Fruit fly (Drosophila melanogaster) whole organism, embryonic: ENCODE data around the gene topi.

Experiments
- Antp ChIP-seq: fragments of 200-800 bp; sonication (Bioruptor generic); optimal IDR thresholded peaks from 3 replicates; lab custom pipeline; 2016; ENCODE audit warnings: missing biosample characterization, missing genetic modification characterization
- Asciz ChIP-seq: fragments of 200-800 bp; sonication (Bioruptor generic); optimal IDR thresholded peaks from 2 replicates; lab custom pipeline; 2017; ENCODE audit warnings: missing biosample characterization, mild to moderate bottlenecking, missing genetic modification characterization, missing genetic modification reagents
- B-H1 ChIP-seq: fragments of 200-800 bp; sonication (Bioruptor generic); IDR thresholded peaks from 3 replicates; pipeline ENCODE4 v1.3.6; 2022; ENCODE audit warnings: missing biosample characterization, missing genetic modification characterization
- CG11723 ChIP-seq: fragments of 200-800 bp; sonication (Bioruptor generic); optimal IDR thresholded peaks from 2 replicates; lab custom pipeline; 2017; ENCODE audit warnings: missing biosample characterization, mild to moderate bottlenecking, missing genetic modification characterization
- CG12236 ChIP-seq: fragments of 200-800 bp; sonication (Bioruptor generic); optimal IDR thresholded peaks from 2 replicates; lab custom pipeline; 2016; ENCODE audit warnings: missing biosample characterization, missing genetic modification characterization
- CG12391 ChIP-seq: fragments of 200-800 bp; sonication (Bioruptor generic); optimal IDR thresholded peaks from 3 replicates; lab custom pipeline; 2018; ENCODE audit warnings: missing biosample characterization, mild to moderate bottlenecking, missing genetic modification characterization, moderate library complexity
- CG12744 ChIP-seq: fragments of 200-800 bp; sonication (Bioruptor generic); optimal IDR thresholded peaks from 2 replicates; lab custom pipeline; 2016; ENCODE audit warnings: missing biosample characterization, missing genetic modification characterization
- CG14860 ChIP-seq: fragments of 200-800 bp; sonication (Bioruptor generic); IDR thresholded peaks from 3 replicates; pipeline ENCODE4 v1.3.6; 2022; ENCODE audit warnings: missing biosample characterization, missing genetic modification characterization; ENCODE audit not compliant: partially characterized antibody
- CG1529 ChIP-seq: fragments of 200-800 bp; sonication (Bioruptor generic); optimal IDR thresholded peaks from 3 replicates; lab custom pipeline; 2018; ENCODE audit warnings: missing biosample characterization, missing genetic modification characterization
- CG16813 ChIP-seq: fragments of 200-800 bp; sonication (Bioruptor generic); IDR thresholded peaks from 3 replicates; pipeline ENCODE4 v1.3.6; 2022; ENCODE audit warnings: missing biosample characterization, missing genetic modification characterization; ENCODE audit not compliant: partially characterized antibody
- CG16815 ChIP-seq: fragments of 200-800 bp; sonication (Bioruptor generic); optimal IDR thresholded peaks from 3 replicates; lab custom pipeline; 2017; ENCODE audit warnings: missing biosample characterization, mild to moderate bottlenecking, missing genetic modification characterization
- CG17385 ChIP-seq: fragments of 200-800 bp; sonication (Bioruptor generic); optimal IDR thresholded peaks from 3 replicates; lab custom pipeline; 2018; ENCODE audit warnings: missing biosample characterization, mild to moderate bottlenecking, missing genetic modification characterization
- CG1832 ChIP-seq: fragments of 200-800 bp; sonication (Bioruptor generic); optimal IDR thresholded peaks from 2 replicates; lab custom pipeline; 2017; ENCODE audit warnings: missing biosample characterization, mild to moderate bottlenecking, missing genetic modification characterization, inconsistent platforms
- CG18476 ChIP-seq: fragments of 200-800 bp; sonication (Bioruptor generic); optimal IDR thresholded peaks from 2 replicates; lab custom pipeline; 2016; ENCODE audit warnings: missing biosample characterization, mild to moderate bottlenecking, missing genetic modification characterization
- CG2129 ChIP-seq: fragments of 200-800 bp; sonication (Bioruptor generic); IDR thresholded peaks from 2 replicates; pipeline ENCODE4 v1.3.6; 2022; ENCODE audit warnings: missing biosample characterization, missing genetic modification characterization; ENCODE audit not compliant: partially characterized antibody
- CG42726 ChIP-seq: fragments of 200-800 bp; sonication (Bioruptor generic); IDR thresholded peaks from 2 replicates; pipeline ENCODE4 v1.3.6; 2022; ENCODE audit warnings: missing biosample characterization, missing genetic modification characterization; ENCODE audit not compliant: partially characterized antibody
- CG4328 ChIP-seq: fragments of 200-800 bp; sonication (Bioruptor generic); optimal IDR thresholded peaks from 3 replicates; lab custom pipeline; 2017; ENCODE audit warnings: missing biosample characterization, missing genetic modification reagents, missing genetic modification characterization
- CG6254 ChIP-seq: fragments of 200-800 bp; sonication (Bioruptor generic); optimal IDR thresholded peaks from 3 replicates; lab custom pipeline; 2017; ENCODE audit warnings: mild to moderate bottlenecking, missing biosample characterization, missing genetic modification reagents, missing genetic modification characterization
- CG6765 ChIP-seq: fragments of 200-800 bp; sonication (Bioruptor generic); optimal IDR thresholded peaks from 3 replicates; lab custom pipeline; 2017; ENCODE audit warnings: missing biosample characterization, mild to moderate bottlenecking, missing genetic modification characterization
- CG8089 ChIP-seq: fragments of 200-800 bp; sonication (Bioruptor generic); optimal IDR thresholded peaks from 3 replicates; lab custom pipeline; 2016; ENCODE audit warnings: missing biosample characterization, missing genetic modification characterization
- CG9215 ChIP-seq: fragments of 200-800 bp; sonication (Bioruptor generic); IDR thresholded peaks from 2 replicates; pipeline ENCODE4 v1.3.6; 2022; ENCODE audit warnings: missing biosample characterization, missing genetic modification characterization
- CG9817 ChIP-seq: fragments of 200-800 bp; sonication (Bioruptor generic); optimal IDR thresholded peaks from 2 replicates; lab custom pipeline; 2018; ENCODE audit warnings: missing biosample characterization, mild to moderate bottlenecking, missing genetic modification characterization, moderate library complexity
- CG9932 ChIP-seq: fragments of 200-800 bp; sonication (Bioruptor generic); IDR thresholded peaks from 2 replicates; pipeline ENCODE4 v1.3.6; 2022; ENCODE audit warnings: missing biosample characterization, missing genetic modification characterization
- Chrac-16 ChIP-seq: fragments of 200-800 bp; sonication (Bioruptor generic); optimal IDR thresholded peaks from 3 replicates; lab custom pipeline; 2016; ENCODE audit warnings: missing biosample characterization, missing genetic modification characterization
- CoRest ChIP-seq: fragments of 200-800 bp; sonication (Bioruptor generic); optimal IDR thresholded peaks from 3 replicates; lab custom pipeline; 2018; ENCODE audit warnings: missing biosample characterization, mild to moderate bottlenecking, missing genetic modification characterization, moderate library complexity
- Dp ChIP-seq: fragments of 200-800 bp; sonication (Bioruptor generic); optimal IDR thresholded peaks from 2 replicates; lab custom pipeline; 2018; ENCODE audit warnings: missing biosample characterization, mild to moderate bottlenecking, missing genetic modification characterization, moderate library complexity
- Elba2 ChIP-seq: fragments of 200-800 bp; sonication (Bioruptor generic); optimal IDR thresholded peaks from 3 replicates; lab custom pipeline; 2016; ENCODE audit warnings: missing biosample characterization, missing genetic modification characterization
- Gsc ChIP-seq: fragments of 200-800 bp; sonication (Bioruptor generic); IDR thresholded peaks from 2 replicates; pipeline ENCODE4 v1.3.6; 2022; ENCODE audit warnings: missing biosample characterization, missing genetic modification characterization
- HmgD ChIP-seq: fragments of 200-800 bp; sonication (Bioruptor generic); optimal IDR thresholded peaks from 3 replicates; lab custom pipeline; 2016; ENCODE audit warnings: missing biosample characterization, missing genetic modification characterization
- Hmx ChIP-seq: fragments of 200-800 bp; sonication (Bioruptor generic); optimal IDR thresholded peaks from 2 replicates; lab custom pipeline; 2016; ENCODE audit warnings: missing biosample characterization, missing genetic modification characterization
- Jarid2 ChIP-seq: fragments of 200-800 bp; sonication (Bioruptor generic); optimal IDR thresholded peaks from 3 replicates; lab custom pipeline; 2017; ENCODE audit warnings: mild to moderate bottlenecking, missing biosample characterization, missing genetic modification reagents, missing genetic modification characterization
- NC2α ChIP-seq: fragments of 200-800 bp; sonication (Bioruptor generic); optimal IDR thresholded peaks from 2 replicates; lab custom pipeline; 2016; ENCODE audit warnings: missing biosample characterization, missing genetic modification characterization
- Nf-YA ChIP-seq: fragments of 200-800 bp; sonication (Bioruptor generic); IDR thresholded peaks from 2 replicates; pipeline ENCODE4 v1.3.6; 2022; ENCODE audit warnings: missing biosample characterization, missing genetic modification characterization
- NfI ChIP-seq: fragments of 200-800 bp; sonication (Bioruptor generic); optimal IDR thresholded peaks from 3 replicates; lab custom pipeline; 2018; ENCODE audit warnings: missing biosample characterization, mild to moderate bottlenecking, missing genetic modification characterization, moderate library complexity
- Spps ChIP-seq: fragments of 200-800 bp; sonication (Bioruptor generic); optimal IDR thresholded peaks from 2 replicates; lab custom pipeline; 2018; ENCODE audit warnings: missing biosample characterization, mild to moderate bottlenecking, missing genetic modification characterization
- Usf ChIP-seq: fragments of 200-800 bp; sonication (Bioruptor generic); optimal IDR thresholded peaks from 2 replicates; lab custom pipeline; 2017; ENCODE audit warnings: missing genotype, missing biosample characterization, missing genetic modification characterization
- Vsx1 ChIP-seq: fragments of 200-800 bp; sonication (Bioruptor generic); optimal IDR thresholded peaks from 2 replicates; lab custom pipeline; 2017; ENCODE audit warnings: missing biosample characterization, mild to moderate bottlenecking, missing genetic modification characterization, missing genetic modification reagents
- az2 ChIP-seq: fragments of 200-800 bp; sonication (Bioruptor generic); optimal IDR thresholded peaks from 3 replicates; lab custom pipeline; 2016; ENCODE audit warnings: missing biosample characterization, missing genetic modification characterization
- bcd ChIP-seq: fragments of 200-800 bp; sonication (Bioruptor generic); optimal IDR thresholded peaks from 2 replicates; lab custom pipeline; 2017; ENCODE audit warnings: missing biosample characterization, mild to moderate bottlenecking, missing genetic modification characterization
- lmd ChIP-seq: fragments of 200-800 bp; sonication (Bioruptor generic); IDR thresholded peaks from 2 replicates; pipeline ENCODE4 v1.3.6; 2022; ENCODE audit warnings: missing biosample characterization, missing genetic modification characterization
- pum ChIP-seq: fragments of 200-800 bp; sonication (Bioruptor generic); optimal IDR thresholded peaks from 2 replicates; lab custom pipeline; 2016; ENCODE audit warnings: missing biosample characterization, missing genetic modification characterization
- sr ChIP-seq: fragments of 200-800 bp; sonication (Bioruptor generic); IDR thresholded peaks from 3 replicates; pipeline ENCODE4 v1.3.6; 2022; ENCODE audit warnings: missing biosample characterization, missing genetic modification characterization
- stc ChIP-seq: fragments of 200-800 bp; sonication (Bioruptor generic); IDR thresholded peaks from 2 replicates; pipeline ENCODE4 v1.3.6; 2022; ENCODE audit warnings: missing biosample characterization, missing genetic modification characterization
- ttk ChIP-seq: fragments of 200-800 bp; sonication (Bioruptor generic); IDR thresholded peaks from 2 replicates; pipeline ENCODE4 v2.1.2; 2022; ENCODE audit warnings: missing biosample characterization, missing genetic modification characterization
- tup ChIP-seq: fragments of 200-800 bp; sonication (Bioruptor generic); optimal IDR thresholded peaks from 2 replicates; lab custom pipeline; 2016; ENCODE audit warnings: missing biosample characterization, mild to moderate bottlenecking, missing genetic modification characterization, moderate library complexity
- twi ChIP-seq: fragments of 200-800 bp; optimal IDR thresholded peaks from 2 replicates; lab custom pipeline; 2019; ENCODE audit warnings: missing biosample characterization, mild to moderate bottlenecking, missing genetic modification characterization, moderate library complexity
- unpg ChIP-seq: fragments of 200-800 bp; sonication (Bioruptor generic); optimal IDR thresholded peaks from 3 replicates; lab custom pipeline; 2018; ENCODE audit warnings: missing biosample characterization, mild to moderate bottlenecking, missing genetic modification characterization, moderate library complexity

Gene topi

DNA sequence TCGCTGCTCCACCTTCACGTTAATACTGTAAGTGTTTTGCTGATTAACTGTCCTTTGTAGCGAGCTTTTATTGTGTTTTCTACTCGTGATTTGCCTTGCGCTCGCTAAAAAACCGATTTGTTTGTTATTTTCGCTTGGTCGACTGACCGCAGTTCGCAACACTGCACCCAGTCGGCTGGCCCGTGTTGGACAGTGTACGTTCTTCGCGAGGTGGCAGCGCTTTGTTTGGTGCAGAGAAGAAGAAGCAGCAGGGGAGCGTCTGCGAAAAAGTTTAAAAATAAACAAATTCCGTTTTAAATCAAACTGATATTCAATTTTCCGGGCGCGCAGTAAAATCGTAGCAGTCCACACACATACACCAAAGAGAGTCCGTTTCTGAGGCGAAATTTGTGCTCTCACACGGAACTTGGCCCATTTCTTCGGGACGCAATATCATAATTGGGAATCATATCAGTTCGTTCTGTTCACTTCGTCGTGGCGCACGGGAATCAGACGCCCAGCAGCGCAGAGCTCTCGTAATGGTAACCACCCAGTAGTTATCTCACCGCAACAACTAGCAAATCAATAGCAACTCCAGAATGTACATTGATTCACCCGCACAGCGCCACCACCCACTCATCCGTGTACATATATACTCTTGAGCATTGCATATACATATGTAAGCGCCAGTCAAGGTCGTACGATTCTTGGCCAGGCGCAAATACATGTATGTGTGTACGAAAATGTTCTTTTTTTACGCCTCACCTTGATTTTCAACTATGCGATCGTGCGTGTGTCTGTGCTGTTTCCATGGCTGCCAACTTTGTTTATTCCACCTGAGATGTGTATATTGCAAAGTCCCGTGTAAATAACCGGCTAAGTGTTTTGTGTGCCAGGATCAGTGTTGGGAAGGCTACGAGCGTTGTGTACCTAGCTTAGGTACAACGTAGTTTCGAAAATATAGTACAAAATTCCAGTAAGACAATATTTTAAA lies 7.0 kb upstream of the topi start, which contains the start of gene Naa80 (continued):
- TF ChIP-seq twi (tag; lab: Kevin White, UChicago) (peak; percentile 5), ttk (GFP tag; lab: Robert Waterston, UW) (peak; percentile 46), CG16815 (GFP tag; lab: Kevin White, UChicago) (peak; percentile 24), CG12391 (tag; lab: Kevin White, UChicago) (peak; percentile 38), pum (GFP tag; lab: Kevin White, UChicago) (peak; percentile 78), Vsx1 (GFP tag; lab: Kevin White, UChicago) (no peak), CG1529 (GFP tag; lab: Kevin White, UChicago) (no peak), Chrac-16 (GFP tag; lab: Kevin White, UChicago) (peak; percentile 72), Spps (tag; lab: Kevin White, UChicago) (no peak), CG9932 (GFP tag; lab: Robert Waterston, UW) (peak; percentile 87), NC2α (GFP tag; lab: Kevin White, UChicago) (peak; percentile 57), Nf-YA (GFP tag; lab: Robert Waterston, UW) (no peak), Asciz (GFP tag; lab: Kevin White, UChicago) (no peak), CG9817 (tag; lab: Kevin White, UChicago) (peak; percentile 60), CG14860 (GFP tag; lab: Robert Waterston, UW) (no peak), CG11723 (GFP tag; lab: Kevin White, UChicago) (peak; percentile 45), tup (GFP tag; lab: Kevin White, UChicago) (peak; percentile 58), CG17385 (GFP tag; lab: Kevin White, UChicago) (peak; percentile 99), Dp (GFP tag; lab: Kevin White, UChicago) (peak; percentile 83), NfI (GFP tag; lab: Kevin White, UChicago) (peak; percentile 82), stc (GFP tag; lab: Robert Waterston, UW) (no peak), HmgD (GFP tag; lab: Kevin White, UChicago) (peak; percentile 85), CG4328 (GFP tag; lab: Kevin White, UChicago) (peak; percentile 1), CG12744 (GFP tag; lab: Kevin White, UChicago) (peak; percentile 19), CoRest (peak; percentile 6), Gsc (GFP tag; lab: Robert Waterston, UW) (no peak), CG6254 (GFP tag; lab: Kevin White, UChicago) (no peak), B-H1 (GFP tag; lab: Robert Waterston, UW) (no peak), Elba2 (GFP tag; lab: Kevin White, UChicago) (no peak), CG9215 (GFP tag; lab: Robert Waterston, UW) (peak; percentile 30; the same call in 1 of the 2 replicates), Usf (GFP tag; lab: Kevin White, UChicago) (peak; percentile 10), unpg (GFP tag; lab: Kevin White, UChicago) (peak; percentile 37), sr (GFP tag; lab: Robert Waterston, UW) (no peak), CG16813 (GFP tag; lab: Robert Waterston, UW) (peak; percentile 46; the same call in 1 of the 3 replicates), bcd (GFP tag; lab: Kevin White, UChicago) (peak; percentile 58), CG18476 (GFP tag; lab: Kevin White, UChicago) (peak; percentile 43), CG12236 (GFP tag; lab: Kevin White, UChicago) (no peak), az2 (GFP tag; lab: Kevin White, UChicago) (peak; percentile 44), CG8089 (peak; percentile 16), CG1832 (no peak), CG6765 (GFP tag; lab: Kevin White, UChicago) (peak; percentile 35), Antp (peak; percentile 89), Jarid2 (GFP tag; lab: Kevin White, UChicago) (no peak), lmd (GFP tag; lab: Robert Waterston, UW) (peak; percentile 55; the same call in 1 of the 2 replicates), CG2129 (GFP tag; lab: Robert Waterston, UW) (no peak), CG42726 (GFP tag; lab: Robert Waterston, UW) (peak; percentile 65), Hmx (no peak)
